Worm (Caenorhabditis elegans): ENCODE results near the gene Y41G9A.17.

- TF ChIP-seq flt-1 (GFP tag; IDR thresholded peaks at IDR 0.05) (no peak), ama-1 (optimal IDR thresholded peaks at IDR 0.05) (no peak), scrt-1 (GFP tag; IDR thresholded peaks at IDR 0.05) (no peak), hmbx-1 (tag; optimal IDR thresholded peaks at IDR 0.05) (no peak), ceh-36 (tag; optimal IDR thresholded peaks at IDR 0.05) (no peak), B0310.2 (tag; optimal IDR thresholded peaks at IDR 0.05) (no peak), sea-1 (GFP tag; conservative IDR thresholded peaks at IDR 0.05) (no peak), hmg-4 (GFP tag; optimal IDR thresholded peaks at IDR 0.05) (no peak), pes-1 (GFP tag; IDR thresholded peaks at IDR 0.05) (no peak), F13C5.2 (tag; optimal IDR thresholded peaks at IDR 0.05) (no peak), ets-7 (tag; optimal IDR thresholded peaks at IDR 0.05) (no peak), aly-1 (tag; optimal IDR thresholded peaks at IDR 0.05) (no peak), tbx-11 (GFP tag; IDR thresholded peaks at IDR 0.05) (no peak)
Observed at ce11 chrX:2955628-2956027, 43.9 kb downstream of the Y41G9A.17 start.
